Fruit fly (Drosophila melanogaster): ENCODE measurements around the gene Gr10a.
A peak's percentile ranks its signal among the peaks of the same experiment; 100 is the strongest.

Gene Gr10a

DNA sequence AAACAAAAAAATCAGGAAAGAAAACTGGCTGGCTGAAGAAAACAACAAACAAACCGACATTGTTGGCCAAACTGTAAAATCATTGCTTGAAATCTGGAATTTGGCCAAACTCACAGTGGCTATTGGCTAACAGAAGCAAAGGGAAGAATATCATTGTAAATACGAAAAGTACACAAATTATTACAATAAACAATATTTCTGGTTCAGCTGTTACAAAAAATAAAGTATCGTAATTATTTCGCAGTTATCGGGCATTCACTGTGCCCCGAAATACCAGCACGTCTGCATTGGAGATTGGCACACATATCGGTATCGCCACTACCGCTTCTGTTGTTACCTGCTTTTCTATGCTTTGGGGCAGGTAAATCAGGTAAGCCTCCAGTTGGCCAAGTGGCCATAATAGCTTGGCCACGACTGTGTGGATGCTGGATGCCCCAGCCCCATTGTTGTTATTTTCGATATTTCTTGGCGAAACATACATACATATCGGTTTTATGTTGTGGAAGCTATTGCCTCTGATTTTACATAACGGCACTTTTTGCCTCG, 33.9 kb upstream of the Gr10a start (continued):
- no peak for TF ChIP-seq eyg (GFP tag; optimal IDR thresholded peaks at IDR 0.05)
- TF ChIP-seq shn (GFP tag; optimal IDR thresholded peaks at IDR 0.05): no peak
- peak; percentile 43; the same call in 1 of the 2 replicates for TF ChIP-seq E2f1 (GFP tag; IDR thresholded peaks at IDR 0.05)
- no peak for TF ChIP-seq Usf (GFP tag; optimal IDR thresholded peaks at IDR 0.05)
- TF ChIP-seq hbn (GFP tag; IDR thresholded peaks at IDR 0.05; ENCODE audit: partially characterized antibody): no peak
- 0 out of 3 replicates have a peak, but pooled peaks have one; percentile 46 for TF ChIP-seq CG11560 (tag; IDR thresholded peaks at IDR 0.05)
- TF ChIP-seq CG7357 (GFP tag; IDR thresholded peaks at IDR 0.05): peak; percentile 27; the same call in 1 of the 3 replicates
- peak; percentile 33 for TF ChIP-seq PHDP (tag; optimal IDR thresholded peaks at IDR 0.05)
- no peak for TF ChIP-seq Sry-δ (GFP tag; optimal IDR thresholded peaks at IDR 0.05)
- no peak for TF ChIP-seq nom (GFP tag; optimal IDR thresholded peaks at IDR 0.05)
- no peak for TF ChIP-seq CG15696 (tag; optimal IDR thresholded peaks at IDR 0.05)
- TF ChIP-seq da (GFP tag; optimal IDR thresholded peaks at IDR 0.05): no peak
- TF ChIP-seq br (optimal IDR thresholded peaks at IDR 0.05): no peak
- no peak for TF ChIP-seq Sin3A (optimal IDR thresholded peaks at IDR 0.05)
- no peak for TF ChIP-seq insv (GFP tag; optimal IDR thresholded peaks at IDR 0.05)
- TF ChIP-seq HHEX (GFP tag; optimal IDR thresholded peaks at IDR 0.05): peak; percentile 35
- TF ChIP-seq CG17912 (GFP tag; optimal IDR thresholded peaks at IDR 0.05): no peak
- no peak for TF ChIP-seq trh (GFP tag; optimal IDR thresholded peaks at IDR 0.05)
- TF ChIP-seq Meics (GFP tag; optimal IDR thresholded peaks at IDR 0.05): peak; percentile 44
- peak; percentile 52; the same call in 1 of the 2 replicates for TF ChIP-seq CG9215 (GFP tag; IDR thresholded peaks at IDR 0.05)
- TF ChIP-seq CG3726 (GFP tag; IDR thresholded peaks at IDR 0.05): no peak
- peak; percentile 37 for TF ChIP-seq caup (GFP tag; optimal IDR thresholded peaks at IDR 0.05; ENCODE audit: severe bottlenecking)
- TF ChIP-seq hkb (optimal IDR thresholded peaks at IDR 0.05): no peak
- TF ChIP-seq hkb (GFP tag; IDR thresholded peaks at IDR 0.05): peak; percentile 54
- peak; percentile 54 for TF ChIP-seq CG13624 (GFP tag; optimal IDR thresholded peaks at IDR 0.05)
- TF ChIP-seq rib (GFP tag; IDR thresholded peaks at IDR 0.05): peak; percentile 20; the same call in 1 of the 2 replicates
- TF ChIP-seq CG8765 (GFP tag; IDR thresholded peaks at IDR 0.05): peak; percentile 28; the same call in 1 of the 2 replicates
- TF ChIP-seq nerfin-2 (GFP tag; IDR thresholded peaks at IDR 0.05; ENCODE audit: partially characterized antibody): no peak
- peak; percentile 74 for TF ChIP-seq CG14441 (GFP tag; IDR thresholded peaks at IDR 0.05)
- TF ChIP-seq CG9437 (GFP tag; optimal IDR thresholded peaks at IDR 0.05): no peak
- no peak for TF ChIP-seq CG9727 (GFP tag; optimal IDR thresholded peaks at IDR 0.05)
- peak; percentile 69 for TF ChIP-seq lmd (GFP tag; IDR thresholded peaks at IDR 0.05)
- no peak for TF ChIP-seq CG10462 (GFP tag; optimal IDR thresholded peaks at IDR 0.05)
- 0 out of 2 replicates have a peak, but pooled peaks have one; percentile 16 for TF ChIP-seq CG16779 (GFP tag; IDR thresholded peaks at IDR 0.05)
- TF ChIP-seq nerfin-1 (tag; optimal IDR thresholded peaks at IDR 0.05): no peak
- no peak for TF ChIP-seq CG2199 (GFP tag; IDR thresholded peaks at IDR 0.05)
- TF ChIP-seq Bteb2 (GFP tag; optimal IDR thresholded peaks at IDR 0.05): peak; percentile 3
- TF ChIP-seq luna (GFP tag; optimal IDR thresholded peaks at IDR 0.05): no peak
- no peak for TF ChIP-seq CG9797 (GFP tag; optimal IDR thresholded peaks at IDR 0.05)
- no peak for TF ChIP-seq pros (GFP tag; optimal IDR thresholded peaks at IDR 0.05)
- no peak for TF ChIP-seq trem (tag; optimal IDR thresholded peaks at IDR 0.05)
- TF ChIP-seq CG3281 (GFP tag; optimal IDR thresholded peaks at IDR 0.05): peak; percentile 33
- no peak for TF ChIP-seq CG31365 (tag; optimal IDR thresholded peaks at IDR 0.05)
- TF ChIP-seq otp (GFP tag; IDR thresholded peaks at IDR 0.05): no peak
- TF ChIP-seq CG12659 (GFP tag; optimal IDR thresholded peaks at IDR 0.05): peak; percentile 31
- peak; percentile 53; the same call in 3 of the 4 replicates for TF ChIP-seq Gug (GFP tag; IDR thresholded peaks at IDR 0.05)
- no peak for TF ChIP-seq CG13287 (GFP tag; IDR thresholded peaks at IDR 0.05; ENCODE audit: partially characterized antibody)
- no peak for TF ChIP-seq Atf3 (GFP tag; optimal IDR thresholded peaks at IDR 0.05)
- peak; percentile 44 for TF ChIP-seq Hmr (GFP tag; optimal IDR thresholded peaks at IDR 0.05)
- no peak for TF ChIP-seq CG8359 (GFP tag; optimal IDR thresholded peaks at IDR 0.05; ENCODE audit: borderline replicate concordance)
- TF ChIP-seq CG9932 (GFP tag; IDR thresholded peaks at IDR 0.05): peak; percentile 80
